Fruit fly (Drosophila melanogaster): Measurements from ENCODE around the gene CG32391.

The CG32391 gene

DNA sequence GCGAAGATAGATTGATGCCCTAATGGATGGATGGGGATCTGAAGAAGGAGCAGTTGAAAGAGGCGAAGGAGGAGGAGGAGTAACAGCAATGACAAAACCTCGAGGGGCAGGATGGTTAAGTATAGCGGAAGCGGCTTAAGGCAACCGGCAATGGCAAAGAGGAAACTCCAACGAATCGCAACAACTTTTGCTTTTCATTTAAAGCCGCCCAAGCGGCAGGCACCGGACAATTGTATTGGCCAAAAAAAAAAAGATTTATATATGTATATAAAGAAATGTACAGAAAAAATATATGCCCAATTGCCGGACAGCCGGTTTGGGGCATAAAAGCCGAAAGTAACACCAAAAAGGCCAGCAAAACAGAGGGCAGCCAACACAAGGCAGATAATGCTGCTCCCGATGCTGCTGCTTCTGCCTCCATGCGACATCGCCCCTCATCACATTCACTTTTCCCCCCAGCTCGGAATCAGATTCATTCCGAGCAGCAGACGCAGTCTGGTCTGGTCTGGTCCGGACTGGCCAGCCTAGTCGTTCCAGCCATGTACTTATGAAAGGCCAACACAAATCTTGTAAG is 22.4 kb upstream of the CG32391 start:
- no peak for TF ChIP-seq CG11762 (GFP tag; optimal IDR thresholded peaks at IDR 0.05; ENCODE audit: insufficient read depth)
- TF ChIP-seq Blimp-1 (GFP tag; optimal IDR thresholded peaks at IDR 0.05): peak; percentile 90
- no peak for TF ChIP-seq Eip93F (GFP tag; optimal IDR thresholded peaks at IDR 0.05)
- no peak for TF ChIP-seq fd59A (GFP tag; optimal IDR thresholded peaks at IDR 0.05)
- no peak for TF ChIP-seq acj6 (GFP tag; optimal IDR thresholded peaks at IDR 0.05)
- no peak for TF ChIP-seq Hr39 (GFP tag; optimal IDR thresholded peaks at IDR 0.05)
- TF ChIP-seq CG6854 (GFP tag; optimal IDR thresholded peaks at IDR 0.05): peak; percentile 0
- peak; percentile 62 for TF ChIP-seq svp (GFP tag)
- TF ChIP-seq CG7368 (GFP tag; optimal IDR thresholded peaks at IDR 0.05): no peak

DNA sequence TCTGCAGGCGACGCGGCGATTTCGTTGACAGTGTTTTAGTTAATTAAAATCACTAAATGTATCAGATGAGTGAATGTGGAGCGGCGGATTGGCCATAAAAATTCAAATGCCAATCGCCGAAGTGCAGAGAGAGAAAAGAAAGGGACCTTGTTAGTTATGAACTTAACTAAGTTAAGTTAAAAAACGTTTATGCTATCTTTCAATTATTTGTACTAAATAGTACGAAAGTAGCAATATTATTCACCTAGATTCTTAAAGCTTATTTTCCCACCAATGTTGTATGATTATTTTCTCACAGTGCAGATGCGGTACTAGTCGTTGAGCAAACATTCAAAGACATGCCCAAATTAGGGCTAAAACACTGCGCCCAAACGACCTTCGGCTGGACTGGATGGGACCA is 21.8 kb upstream of the CG32391 start:
- TF ChIP-seq eg (GFP tag; IDR thresholded peaks at IDR 0.05) (peak; percentile 56; the same call in 1 of the 3 replicates), CG4318 (GFP tag; optimal IDR thresholded peaks at IDR 0.05) (no peak), CG15336 (GFP tag; IDR thresholded peaks at IDR 0.05) (0 out of 2 replicates have a peak, but pooled peaks have one; percentile 30), CG8632 (GFP tag; optimal IDR thresholded peaks at IDR 0.05) (peak; percentile 26), Ets21C (GFP tag; optimal IDR thresholded peaks at IDR 0.05) (no peak), Gug (GFP tag; IDR thresholded peaks at IDR 0.05) (no peak), achi (GFP tag; optimal IDR thresholded peaks at IDR 0.05) (peak; percentile 39), Sox14 (GFP tag; optimal IDR thresholded peaks at IDR 0.05) (no peak), topi (GFP tag; optimal IDR thresholded peaks at IDR 0.05) (peak; percentile 26), cyc (GFP tag; optimal IDR thresholded peaks at IDR 0.05) (peak; percentile 17), CG11902 (GFP tag; optimal IDR thresholded peaks at IDR 0.05) (peak; percentile 14), Lpt (GFP tag; optimal IDR thresholded peaks at IDR 0.05) (no peak), Hr38 (GFP tag; optimal IDR thresholded peaks at IDR 0.05) (no peak), svp (GFP tag) (peak; percentile 72), Met (GFP tag; optimal IDR thresholded peaks at IDR 0.05) (peak; percentile 3), CG32006 (GFP tag; optimal IDR thresholded peaks at IDR 0.05) (peak; percentile 25), CG10631 (GFP tag; optimal IDR thresholded peaks at IDR 0.05) (peak; percentile 31), spab (GFP tag; optimal IDR thresholded peaks at IDR 0.05) (peak; percentile 32), CG6792 (GFP tag; optimal IDR thresholded peaks at IDR 0.05) (peak; percentile 34), Eip93F (GFP tag; optimal IDR thresholded peaks at IDR 0.05) (no peak), Eip75B (GFP tag; optimal IDR thresholded peaks at IDR 0.05) (peak; percentile 50), CG1621 (tag; optimal IDR thresholded peaks at IDR 0.05) (no peak), CG3032 (tag; optimal IDR thresholded peaks at IDR 0.05) (peak; percentile 43), CG8319 (GFP tag; optimal IDR thresholded peaks at IDR 0.05) (peak; percentile 60), CG16779 (tag; optimal IDR thresholded peaks at IDR 0.05) (no peak), CG7368 (GFP tag; optimal IDR thresholded peaks at IDR 0.05) (peak; percentile 64), OdsH (GFP tag; optimal IDR thresholded peaks at IDR 0.05) (peak; percentile 18), Sox102F (GFP tag; optimal IDR thresholded peaks at IDR 0.05) (no peak), pdm3 (GFP tag; optimal IDR thresholded peaks at IDR 0.05) (peak; percentile 45), acj6 (GFP tag; optimal IDR thresholded peaks at IDR 0.05) (peak; percentile 43), Ets96B (tag; optimal IDR thresholded peaks at IDR 0.05) (peak; percentile 39), CG31627 (GFP tag; optimal IDR thresholded peaks at IDR 0.05) (no peak), CG6854 (GFP tag; optimal IDR thresholded peaks at IDR 0.05) (no peak), CG6163 (GFP tag; IDR thresholded peaks at IDR 0.05) (peak; percentile 47; the same call in 2 of the 3 replicates), Eip78C (GFP tag) (peak; percentile 79), Sox15 (GFP tag; optimal IDR thresholded peaks at IDR 0.05) (no peak), CG6808 (GFP tag; optimal IDR thresholded peaks at IDR 0.05) (peak; percentile 22), Hr4 (GFP tag; optimal IDR thresholded peaks at IDR 0.05) (peak; percentile 20), fd85E (GFP tag; optimal IDR thresholded peaks at IDR 0.05) (no peak), salr (GFP tag; optimal IDR thresholded peaks at IDR 0.05) (no peak), CG8119 (GFP tag; IDR thresholded peaks at IDR 0.05) (no peak), CG11762 (GFP tag; optimal IDR thresholded peaks at IDR 0.05; ENCODE audit: insufficient read depth) (peak; percentile 43), CG10669 (GFP tag; optimal IDR thresholded peaks at IDR 0.05) (peak; percentile 44), net (GFP tag; optimal IDR thresholded peaks at IDR 0.05) (peak; percentile 13), CG3919 (GFP tag; optimal IDR thresholded peaks at IDR 0.05) (peak; percentile 77), CG34406 (GFP tag; optimal IDR thresholded peaks at IDR 0.05) (peak; percentile 24)
